Worm (Caenorhabditis elegans) whole organism, L3 larva: ENCODE measurements around the gene F57G4.10.
"Not testable (repeated sequence)": the region's sequence is repeated elsewhere in the genome, so short reads cannot be mapped to it uniquely, and the experiment has no call there.

Experiments
- R02D3.7 ChIP-seq: fragments of 150-350 bp; optimal IDR thresholded peaks from 2 replicates; lab custom pipeline; 2014; ENCODE audit warnings: missing biosample characterization, missing genetic modification characterization
- ZK546.5 ChIP-seq: sonication (generic microtip); optimal IDR thresholded peaks from 2 replicates; lab custom pipeline; 2017; ENCODE audit warnings: missing biosample characterization, missing genetic modification characterization
- ceh-16 ChIP-seq: sonication (generic microtip); optimal IDR thresholded peaks from 2 replicates; lab custom pipeline; 2017; ENCODE audit warnings: missing biosample characterization, missing genetic modification characterization
- ceh-28 ChIP-seq: fragments of 150-350 bp; optimal IDR thresholded peaks from 2 replicates; lab custom pipeline; 2014; ENCODE audit warnings: missing biosample characterization, missing genetic modification reagents, missing genetic modification characterization
- ceh-9 ChIP-seq: sonication (generic microtip); optimal IDR thresholded peaks from 2 replicates; lab custom pipeline; 2018; ENCODE audit warnings: missing biosample characterization, missing genetic modification characterization
- daf-12 ChIP-seq: fragments of 150-350 bp; optimal IDR thresholded peaks from 2 replicates; lab custom pipeline; 2014; ENCODE audit warnings: missing biosample characterization, missing genetic modification reagents, missing genetic modification characterization
- egl-5 ChIP-seq: fragments of 150-350 bp; optimal IDR thresholded peaks from 2 replicates; lab custom pipeline; 2017; ENCODE audit warnings: missing biosample characterization, missing genetic modification reagents, missing genetic modification characterization, inconsistent platforms
- elt-2 ChIP-seq: sonication (generic microtip); optimal IDR thresholded peaks from 2 replicates; lab custom pipeline; 2016; ENCODE audit warnings: missing genetic modification reagents, mild to moderate bottlenecking, missing genetic modification characterization, missing compliant biosample characterization
- elt-3 ChIP-seq, 3 experiments: fragments of 150-350 bp in 1 of 3; sonication (generic microtip) in 2 of 3; optimal IDR thresholded peaks; 2 replicates in 2 of 3; 4 replicates in 1 of 3; lab custom pipeline; 2014 to 2017; ENCODE audit warnings: missing biosample characterization in 3 of 3, missing genetic modification characterization in 3 of 3
- fkh-2 ChIP-seq: fragments of 150-350 bp; optimal IDR thresholded peaks from 2 replicates; lab custom pipeline; 2014; ENCODE audit warnings: missing biosample characterization, missing genetic modification reagents, missing genetic modification characterization
- fos-1 ChIP-seq: fragments of 150-350 bp; optimal IDR thresholded peaks from 2 replicates; lab custom pipeline; 2014; ENCODE audit warnings: missing biosample characterization, missing genetic modification characterization
- hmg-11 ChIP-seq: sonication (generic microtip); optimal IDR thresholded peaks from 2 replicates; lab custom pipeline; 2016; ENCODE audit warnings: missing genetic modification characterization, missing compliant biosample characterization
- jun-1 ChIP-seq: fragments of 150-350 bp; optimal IDR thresholded peaks from 2 replicates; lab custom pipeline; 2014; ENCODE audit warnings: missing biosample characterization, missing genetic modification reagents, missing genetic modification characterization
- lin-15B ChIP-seq: fragments of 150-350 bp; optimal IDR thresholded peaks from 2 replicates; lab custom pipeline; 2014; ENCODE audit warnings: missing biosample characterization, missing genetic modification characterization
- lin-39 ChIP-seq: fragments of 150-350 bp; optimal IDR thresholded peaks from 2 replicates; lab custom pipeline; 2018; ENCODE audit warnings: missing biosample characterization, missing genetic modification reagents, missing genetic modification characterization
- lsy-12 ChIP-seq: sonication (generic microtip); optimal IDR thresholded peaks from 2 replicates; lab custom pipeline; 2016; ENCODE audit warnings: mild to moderate bottlenecking, missing genetic modification characterization, missing compliant biosample characterization
- mdl-1 ChIP-seq: fragments of 150-350 bp; optimal IDR thresholded peaks from 2 replicates; lab custom pipeline; 2014; ENCODE audit warnings: missing biosample characterization, missing genetic modification characterization
- nfya-1 ChIP-seq: sonication (generic microtip); optimal IDR thresholded peaks from 2 replicates; lab custom pipeline; 2017; ENCODE audit warnings: missing genetic modification characterization, mild to moderate bottlenecking, missing compliant biosample characterization, antibody characterized with exemption, moderate library complexity; ENCODE audit not compliant: insufficient read depth
- nhr-11 ChIP-seq: fragments of 150-350 bp; optimal IDR thresholded peaks from 2 replicates; lab custom pipeline; 2014; ENCODE audit warnings: missing biosample characterization, missing genetic modification characterization
- nhr-12 ChIP-seq: fragments of 150-350 bp; optimal IDR thresholded peaks from 2 replicates; lab custom pipeline; 2014; ENCODE audit warnings: missing biosample characterization, missing genetic modification characterization
- nhr-23 ChIP-seq: fragments of 150-350 bp; optimal IDR thresholded peaks from 2 replicates; lab custom pipeline; 2014; ENCODE audit warnings: missing biosample characterization, missing genetic modification reagents, missing genetic modification characterization
- nhr-237 ChIP-seq: fragments of 150-350 bp; optimal IDR thresholded peaks from 2 replicates; lab custom pipeline; 2014; ENCODE audit warnings: missing biosample characterization, missing genetic modification characterization
- nhr-25 ChIP-seq: sonication (generic microtip); optimal IDR thresholded peaks from 2 replicates; lab custom pipeline; 2017; ENCODE audit warnings: missing biosample characterization, missing genetic modification characterization
- nhr-28 ChIP-seq: fragments of 150-350 bp; optimal IDR thresholded peaks from 2 replicates; lab custom pipeline; 2014; ENCODE audit warnings: missing biosample characterization, missing genetic modification characterization
- nhr-43 ChIP-seq: sonication (generic microtip); optimal IDR thresholded peaks from 2 replicates; lab custom pipeline; 2016; ENCODE audit warnings: mild to moderate bottlenecking, missing genetic modification characterization, missing compliant biosample characterization; ENCODE audit not compliant: poor library complexity, severe bottlenecking
- nhr-67 ChIP-seq: fragments of 150-350 bp; optimal IDR thresholded peaks from 2 replicates; lab custom pipeline; 2014; ENCODE audit warnings: missing biosample characterization, missing genetic modification characterization
- pha-4 ChIP-seq: fragments of 150-350 bp; optimal IDR thresholded peaks from 2 replicates; lab custom pipeline; 2014; ENCODE audit warnings: missing biosample characterization, missing genetic modification reagents, missing genetic modification characterization
- pqm-1 ChIP-seq: fragments of 150-350 bp; optimal IDR thresholded peaks from 2 replicates; lab custom pipeline; 2017; ENCODE audit warnings: missing biosample characterization, missing genetic modification characterization, inconsistent platforms
- sea-2 ChIP-seq: fragments of 150-350 bp; sonication (generic microtip); optimal IDR thresholded peaks from 4 replicates; lab custom pipeline; 2014; ENCODE audit warnings: missing biosample characterization, missing genetic modification reagents, missing genetic modification characterization
- snpc-4 ChIP-seq: fragments of 150-350 bp; optimal IDR thresholded peaks from 2 replicates; lab custom pipeline; 2014; ENCODE audit warnings: missing biosample characterization, missing genetic modification characterization
- tbx-2 ChIP-seq: sonication (generic microtip); optimal IDR thresholded peaks from 2 replicates; lab custom pipeline; 2016; ENCODE audit warnings: mild to moderate bottlenecking, missing genetic modification characterization, missing compliant biosample characterization
- unc-39 ChIP-seq: sonication (generic microtip); optimal IDR thresholded peaks from 4 replicates; lab custom pipeline; 2017; ENCODE audit warnings: missing biosample characterization, missing genetic modification characterization
- ztf-11 ChIP-seq: fragments of 150-350 bp; optimal IDR thresholded peaks from 2 replicates; lab custom pipeline; 2014; ENCODE audit warnings: missing biosample characterization, missing genetic modification characterization

The F57G4.10 gene

DNA sequence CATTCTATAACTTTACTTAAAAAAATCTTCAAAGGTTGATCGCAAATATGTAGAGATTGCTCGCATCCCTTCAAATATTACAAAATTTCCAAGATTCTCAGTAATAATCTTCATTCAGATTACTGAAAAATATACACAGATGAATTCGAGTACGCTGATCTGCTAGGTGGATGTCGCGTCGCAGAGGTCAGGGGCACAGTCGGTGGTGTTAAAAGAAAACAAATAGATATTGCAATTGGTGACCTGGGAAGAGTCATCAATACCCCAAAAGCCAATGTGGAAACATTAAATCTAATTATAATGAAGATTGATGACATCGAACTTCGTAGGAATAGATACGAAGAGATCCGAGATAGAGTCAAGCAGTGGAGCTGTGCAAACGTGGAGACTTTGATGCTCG, at the start of gene F57G4.10:
F57G4.10 (plus strand) TSS at position 301 of the 400 bp plus-strand sequence.
- TF ChIP-seq nhr-67 (tag; lab: Kevin White, UChicago) = no peak
- TF ChIP-seq ztf-11 (tag; lab: Kevin White, UChicago) = no peak
- TF ChIP-seq nhr-25 = no peak
- no peak for TF ChIP-seq ceh-16 (tag; lab: Kevin White, UChicago)
- no peak for TF ChIP-seq elt-3 (tag; optimal IDR thresholded peaks at IDR 0.05; lab: Kevin White, UChicago)
- no peak for TF ChIP-seq ZK546.5 (tag; lab: Kevin White, UChicago)
- TF ChIP-seq nhr-28 (tag; lab: Kevin White, UChicago) = no peak
- no peak for TF ChIP-seq nfya-1 (tag; lab: Kevin White, UChicago)
- no peak for TF ChIP-seq snpc-4 (tag; lab: Kevin White, UChicago)
- TF ChIP-seq tbx-2 (tag; lab: Kevin White, UChicago) = no peak
- no peak for TF ChIP-seq R02D3.7 (tag; lab: Kevin White, UChicago)

DNA sequence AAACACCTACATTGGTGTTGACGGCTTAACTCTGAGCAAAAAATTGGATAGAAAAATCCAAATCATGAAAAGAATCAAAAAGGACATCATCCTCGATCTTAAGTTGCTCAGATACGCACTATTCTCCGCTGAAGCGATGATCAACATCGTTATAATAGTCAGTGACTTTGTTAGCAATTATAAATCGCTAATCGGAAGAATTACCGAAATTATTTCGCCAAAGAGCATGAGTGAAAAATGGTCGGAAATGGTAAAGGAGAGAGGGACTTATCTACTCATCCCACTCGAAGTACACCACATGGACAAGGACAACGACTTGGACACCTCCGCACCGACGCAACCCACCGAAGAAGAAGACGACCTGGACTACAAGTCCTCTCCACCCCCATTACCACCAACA, 48.6 kb upstream of the F57G4.10 start:
- no peak for TF ChIP-seq nhr-23 (tag; lab: Kevin White, UChicago)
- TF ChIP-seq nhr-67 (tag; lab: Kevin White, UChicago) = no peak
- TF ChIP-seq fkh-2 (tag; lab: Kevin White, UChicago) = no peak
- TF ChIP-seq ceh-16 (tag; lab: Kevin White, UChicago) = no peak
- no peak for TF ChIP-seq ZK546.5 (tag; lab: Kevin White, UChicago)
- no peak for TF ChIP-seq ceh-28 (tag; lab: Kevin White, UChicago)
- no peak for TF ChIP-seq pqm-1 (tag; lab: Kevin White, UChicago)
- TF ChIP-seq ceh-9 (tag; lab: Kevin White, UChicago) = no peak
- TF ChIP-seq fos-1 = no peak
- TF ChIP-seq lsy-12 (tag; lab: Kevin White, UChicago) = no peak
- no peak for TF ChIP-seq nhr-11 (tag; lab: Kevin White, UChicago)

DNA sequence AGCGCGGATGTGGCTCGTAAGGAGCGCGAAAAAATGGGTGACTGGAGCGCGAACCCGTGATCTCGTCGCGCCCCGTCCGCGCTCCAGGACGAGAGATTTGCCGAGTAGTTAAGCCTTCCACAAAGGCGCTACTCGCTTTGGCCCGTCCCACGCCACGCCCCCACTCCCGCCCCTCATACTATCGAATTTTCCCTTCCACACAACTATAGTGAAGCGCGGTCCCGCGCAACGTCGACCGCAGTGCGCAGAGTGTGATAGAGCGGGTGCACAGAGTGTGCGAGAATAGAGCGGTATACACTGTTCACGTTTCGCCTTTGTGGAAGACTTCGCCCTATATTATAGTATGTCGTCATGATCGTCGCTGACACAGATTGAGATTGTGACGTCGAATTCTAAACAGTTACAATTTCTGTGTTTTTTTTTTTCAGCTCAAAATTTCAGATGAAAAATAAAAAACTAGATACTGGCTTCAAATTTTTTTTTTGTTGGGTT, 44.3 kb upstream of the F57G4.10 start, which contains the start of gene fbxa-133:
fbxa-133 (plus strand) TSS at position 442 of the 492 bp plus-strand sequence.
- TF ChIP-seq ZK546.5, nhr-28, nhr-67 (tag; lab: Kevin White, UChicago): not testable (repeated sequence)

DNA sequence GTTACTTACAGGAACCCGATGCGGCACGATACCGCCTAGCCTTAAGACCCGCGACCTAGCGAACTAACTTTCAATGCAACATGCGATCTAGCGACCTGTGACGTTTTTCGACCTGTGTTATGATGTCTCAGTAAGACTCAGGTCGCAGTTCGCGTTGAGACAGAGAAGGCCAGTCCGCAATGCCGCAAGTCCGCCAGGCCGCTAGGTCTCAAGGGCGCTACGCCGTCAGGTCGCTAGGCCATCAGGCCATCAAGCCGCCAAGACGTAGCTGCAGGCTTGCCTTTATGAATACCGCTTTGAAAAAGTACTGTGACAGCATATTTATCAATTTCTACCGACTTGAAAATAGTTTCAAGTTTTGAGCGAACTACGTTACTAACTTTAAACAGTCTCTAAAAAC, 33.0 kb upstream of the F57G4.10 start:
- TF ChIP-seq hmg-11 = no peak
- no peak for TF ChIP-seq sea-2 (GFP tag; lab: Kevin White, UChicago)

DNA sequence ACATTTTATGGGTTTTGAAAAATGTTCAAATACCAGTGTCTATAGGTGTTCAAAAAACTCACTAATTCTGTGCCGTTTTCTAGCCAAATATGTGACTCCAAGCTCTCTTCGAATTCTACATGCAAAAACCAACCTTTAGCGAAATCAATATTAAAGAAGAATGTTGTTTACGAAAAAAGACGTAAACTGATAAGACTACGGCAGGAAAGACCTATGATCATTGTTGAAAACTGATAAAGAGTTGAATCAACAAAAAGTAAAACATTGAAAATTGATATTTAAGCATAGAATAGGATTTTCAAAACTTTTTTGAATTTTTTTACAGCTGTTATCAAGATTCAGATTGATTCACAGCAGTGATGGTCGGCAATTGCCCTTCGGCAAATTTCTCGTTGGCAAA, 29.9 kb upstream of the F57G4.10 start, which contains the start of gene Y6G8.2:
Y6G8.2 (minus strand) TSS at position 147 of the 400 bp plus-strand sequence.
- TF ChIP-seq elt-2 (tag; lab: Kevin White, UChicago) = peak; percentile 88
- TF ChIP-seq pha-4 (tag; lab: Kevin White, UChicago) = peak; percentile 61
- TF ChIP-seq ZK546.5 (tag; lab: Kevin White, UChicago) = no peak
- TF ChIP-seq pqm-1 (tag; lab: Kevin White, UChicago) = peak; percentile 80

DNA sequence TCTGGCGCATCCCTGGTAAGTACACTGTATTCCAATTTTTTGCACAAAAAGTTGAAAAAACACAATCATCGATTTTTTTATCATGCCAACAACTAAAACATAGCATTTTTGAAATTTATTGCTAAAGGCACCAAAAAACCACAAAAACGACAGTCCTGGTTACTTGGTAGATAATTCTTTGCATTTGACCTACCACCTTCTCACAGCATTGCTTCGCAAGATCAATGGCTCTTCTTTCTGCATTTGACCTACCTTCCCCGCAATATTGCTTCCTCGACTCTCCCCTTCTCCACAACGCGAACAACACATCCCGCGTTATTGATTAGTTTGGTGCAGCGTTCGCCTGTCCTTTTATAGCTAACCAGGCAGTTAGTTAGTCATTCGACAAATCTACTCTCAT, 27.1 kb upstream of the F57G4.10 start, which contains the start of gene ztf-25:
ztf-25 (plus strand) TSS at position 301 of the 400 bp plus-strand sequence.
- TF ChIP-seq lin-15B (no peak), fkh-2 (tag; lab: Kevin White, UChicago) (no peak), nhr-28 (tag; lab: Kevin White, UChicago) (no peak), lsy-12 (tag; lab: Kevin White, UChicago) (no peak), pha-4 (tag; lab: Kevin White, UChicago) (no peak), nhr-237 (tag; lab: Kevin White, UChicago) (no peak), unc-39 (no peak), egl-5 (tag; lab: Kevin White, UChicago) (no peak), nhr-43 (tag; lab: Kevin White, UChicago) (no peak), ceh-16 (tag; lab: Kevin White, UChicago) (no peak), ZK546.5 (tag; lab: Kevin White, UChicago) (no peak), daf-12 (tag; lab: Kevin White, UChicago) (no peak), mdl-1 (tag; lab: Kevin White, UChicago) (no peak), pqm-1 (tag; lab: Kevin White, UChicago) (no peak), nhr-67 (tag; lab: Kevin White, UChicago) (no peak), elt-3 (tag; optimal IDR thresholded peaks at IDR 0.05; lab: Kevin White, UChicago) (no peak), nhr-12 (tag; lab: Kevin White, UChicago) (no peak), jun-1 (tag; lab: Kevin White, UChicago) (no peak), lin-39 (tag; lab: Kevin White, UChicago) (no peak)
